Worm (Caenorhabditis elegans) whole organism, late embryonic: Measurements from ENCODE around the gene ZC443.4.
A peak's percentile ranks its signal among the peaks of the same experiment; 100 is the strongest.

Experiments used
- C38D4.7 ChIP-seq: fragments of 200-800 bp; sonication (Bioruptor generic); optimal IDR thresholded peaks from 2 replicates; lab custom pipeline; 2018; ENCODE audit warnings: mild to moderate bottlenecking, missing genetic modification characterization, moderate library complexity, missing compliant biosample characterization
- K09A11.1 ChIP-seq: sonication (generic microtip); optimal IDR thresholded peaks from 2 replicates; lab custom pipeline; 2017; ENCODE audit warnings: antibody characterized with exemption, mild to moderate bottlenecking, missing genetic modification characterization, missing compliant biosample characterization; ENCODE audit not compliant: insufficient read depth
- T23F11.4 ChIP-seq: fragments of 200-800 bp; sonication (Bioruptor generic); optimal IDR thresholded peaks from 2 replicates; lab custom pipeline; 2018; ENCODE audit warnings: mild to moderate bottlenecking, missing genetic modification characterization, missing compliant biosample characterization
- Y22D7AL.16 ChIP-seq: sonication (generic microtip); optimal IDR thresholded peaks from 2 replicates; lab custom pipeline; 2016; ENCODE audit warnings: missing genetic modification characterization, missing compliant biosample characterization
- ama-1 ChIP-seq: fragments of 150-350 bp; optimal IDR thresholded peaks from 2 replicates; lab custom pipeline; 2014
- ceh-2 ChIP-seq: sonication (generic microtip); optimal IDR thresholded peaks from 2 replicates; lab custom pipeline; 2016; ENCODE audit warnings: missing genotype, missing genetic modification characterization, missing compliant biosample characterization
- ceh-31 ChIP-seq: sonication (generic microtip); optimal IDR thresholded peaks from 2 replicates; lab custom pipeline; 2016; ENCODE audit warnings: missing genetic modification characterization, missing compliant biosample characterization
- ceh-34 ChIP-seq: sonication (generic microtip); optimal IDR thresholded peaks from 2 replicates; lab custom pipeline; 2016; ENCODE audit warnings: mild to moderate bottlenecking, missing genetic modification characterization, missing compliant biosample characterization
- ceh-45 ChIP-seq: fragments of 200-800 bp; sonication (Bioruptor generic); IDR thresholded peaks from 2 replicates; pipeline ENCODE4 v1.3.6; 2022; ENCODE audit warnings: missing genetic modification reagents, missing genetic modification characterization, missing compliant biosample characterization
- ceh-6 ChIP-seq: fragments of 200-800 bp; sonication (Bioruptor generic); optimal IDR thresholded peaks from 2 replicates; lab custom pipeline; 2018; ENCODE audit warnings: mild to moderate bottlenecking, missing genetic modification characterization, missing compliant biosample characterization
- ceh-9 ChIP-seq: sonication (generic microtip); optimal IDR thresholded peaks from 2 replicates; lab custom pipeline; 2016; ENCODE audit warnings: mild to moderate bottlenecking, missing genetic modification characterization, inconsistent platforms, missing compliant biosample characterization
- che-1 ChIP-seq: sonication (generic microtip); optimal IDR thresholded peaks from 2 replicates; lab custom pipeline; 2016; ENCODE audit warnings: mild to moderate bottlenecking, missing genetic modification characterization, missing compliant biosample characterization
- elt-2 ChIP-seq: sonication (generic microtip); optimal IDR thresholded peaks from 2 replicates; lab custom pipeline; 2016; ENCODE audit warnings: missing genetic modification reagents, missing genetic modification characterization, missing compliant biosample characterization
- ets-4 ChIP-seq: sonication (generic microtip); optimal IDR thresholded peaks from 2 replicates; lab custom pipeline; 2016; ENCODE audit warnings: missing genetic modification characterization, missing compliant biosample characterization
- fax-1 ChIP-seq: sonication (generic microtip); optimal IDR thresholded peaks from 2 replicates; lab custom pipeline; 2016; ENCODE audit warnings: missing genotype, missing genetic modification characterization, missing compliant biosample characterization
- gmeb-2 ChIP-seq: sonication (generic microtip); optimal IDR thresholded peaks from 2 replicates; lab custom pipeline; 2016; ENCODE audit warnings: missing genetic modification characterization, inconsistent platforms, missing compliant biosample characterization
- hlh-13 ChIP-seq: fragments of 200-800 bp; sonication (Bioruptor generic); optimal IDR thresholded peaks from 2 replicates; lab custom pipeline; 2018; ENCODE audit warnings: mild to moderate bottlenecking, missing genetic modification characterization, missing compliant biosample characterization
- hlh-15 ChIP-seq: sonication (generic microtip); optimal IDR thresholded peaks from 2 replicates; lab custom pipeline; 2016; ENCODE audit warnings: missing genetic modification characterization, missing compliant biosample characterization
- madf-2 ChIP-seq: sonication (generic microtip); optimal IDR thresholded peaks from 2 replicates; lab custom pipeline; 2017; ENCODE audit warnings: missing genetic modification characterization, missing compliant biosample characterization
- mec-3 ChIP-seq: sonication (generic microtip); optimal IDR thresholded peaks from 2 replicates; lab custom pipeline; 2016; ENCODE audit warnings: borderline replicate concordance, missing genetic modification characterization, missing compliant biosample characterization
- nfya-1 ChIP-seq: sonication (generic microtip); optimal IDR thresholded peaks from 2 replicates; lab custom pipeline; 2017; ENCODE audit warnings: missing genetic modification characterization, mild to moderate bottlenecking, missing compliant biosample characterization, antibody characterized with exemption, moderate library complexity
- nhr-232 ChIP-seq: sonication (generic microtip); optimal IDR thresholded peaks from 2 replicates; lab custom pipeline; 2016; ENCODE audit warnings: missing genetic modification characterization, missing compliant biosample characterization
- odd-2 ChIP-seq: sonication (generic microtip); optimal IDR thresholded peaks from 2 replicates; lab custom pipeline; 2017; ENCODE audit warnings: antibody characterized with exemption, mild to moderate bottlenecking, missing genetic modification characterization, missing compliant biosample characterization
- pax-1 ChIP-seq: fragments of 150-350 bp; optimal IDR thresholded peaks from 2 replicates; lab custom pipeline; 2014; ENCODE audit warnings: missing biosample characterization, missing genetic modification characterization
- pha-4 ChIP-seq: fragments of 150-350 bp; optimal IDR thresholded peaks from 2 replicates; lab custom pipeline; 2018; ENCODE audit warnings: missing biosample characterization, missing genetic modification reagents, missing genetic modification characterization
- ref-2 ChIP-seq: sonication (generic microtip); optimal IDR thresholded peaks from 2 replicates; lab custom pipeline; 2016; ENCODE audit warnings: missing genetic modification characterization, missing compliant biosample characterization
- rnt-1 ChIP-seq: sonication (generic microtip); optimal IDR thresholded peaks from 2 replicates; lab custom pipeline; 2016; ENCODE audit warnings: missing genetic modification characterization, missing compliant biosample characterization
- sox-2 ChIP-seq: fragments of 200-800 bp; sonication (Bioruptor generic); IDR thresholded peaks from 2 replicates; pipeline ENCODE4 v1.3.6; 2022; ENCODE audit warnings: missing genetic modification reagents, missing genetic modification characterization, missing compliant biosample characterization
- sox-4 ChIP-seq: sonication (generic microtip); optimal IDR thresholded peaks from 2 replicates; lab custom pipeline; 2017; ENCODE audit warnings: mild to moderate bottlenecking, missing genetic modification characterization, inconsistent platforms, missing compliant biosample characterization
- syd-9 ChIP-seq: sonication (generic microtip); optimal IDR thresholded peaks from 2 replicates; lab custom pipeline; 2016; ENCODE audit warnings: mild to moderate bottlenecking, missing genetic modification characterization, moderate library complexity, missing compliant biosample characterization
- ttx-3 ChIP-seq: sonication (generic microtip); optimal IDR thresholded peaks from 2 replicates; lab custom pipeline; 2016; ENCODE audit warnings: missing genetic modification reagents, missing genetic modification characterization, missing compliant biosample characterization
- unc-42 ChIP-seq: sonication (generic microtip); optimal IDR thresholded peaks from 2 replicates; lab custom pipeline; 2016; ENCODE audit warnings: missing genotype, missing genetic modification characterization, missing compliant biosample characterization
- unc-86 ChIP-seq: sonication (generic microtip); optimal IDR thresholded peaks from 2 replicates; lab custom pipeline; 2016; ENCODE audit warnings: missing genetic modification characterization, missing compliant biosample characterization
- ztf-16 ChIP-seq: sonication (generic microtip); optimal IDR thresholded peaks from 2 replicates; lab custom pipeline; 2017; ENCODE audit warnings: missing genetic modification characterization, missing compliant biosample characterization

The ZC443.4 gene

DNA sequence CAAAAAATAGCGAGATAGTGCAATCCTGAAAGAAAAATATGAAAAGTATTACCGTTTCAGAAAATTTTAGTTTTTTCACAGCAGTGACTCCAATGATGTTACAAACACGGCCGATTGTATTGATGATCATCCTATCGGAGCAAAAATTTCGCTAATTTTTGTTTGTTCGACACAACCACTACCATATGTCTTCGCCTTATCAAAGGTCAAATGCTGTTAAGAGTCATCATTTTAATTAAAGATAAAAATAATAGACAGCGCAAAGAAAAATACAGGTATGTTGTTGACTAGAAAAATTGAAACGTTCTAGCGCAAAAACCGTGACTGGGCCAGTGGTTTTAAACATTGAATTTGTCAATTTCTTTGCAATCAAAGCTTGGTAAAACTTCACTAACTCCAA is 32.7 kb upstream of the ZC443.4 start:
- TF ChIP-seq elt-2 (tag; lab: Kevin White, UChicago): peak; percentile 51
- no peak for TF ChIP-seq hlh-15 (tag; lab: Kevin White, UChicago)
- TF ChIP-seq pha-4 (tag; lab: Kevin White, UChicago): no peak

ce11 chrV:12849736-12850135 is 30.1 kb upstream of the ZC443.4 start, which contains the start of gene C44H9.5:
Gene C44H9.5, minus strand, starts transcription at chrV:12849864.
- TF ChIP-seq ceh-34 (tag; lab: Kevin White, UChicago) (no peak), sox-2 (GFP tag; lab: Robert Waterston, UW) (no peak), ztf-16 (tag; lab: Kevin White, UChicago) (no peak), madf-2 (tag; lab: Kevin White, UChicago) (no peak), che-1 (tag; lab: Kevin White, UChicago) (no peak), ttx-3 (tag; lab: Kevin White, UChicago) (no peak), C38D4.7 (GFP tag; lab: Kevin White, UChicago) (no peak), hlh-13 (no peak), sox-4 (tag; lab: Kevin White, UChicago) (no peak), odd-2 (no peak), gmeb-2 (tag; lab: Kevin White, UChicago) (no peak), nfya-1 (tag; lab: Kevin White, UChicago) (no peak), fax-1 (tag; lab: Kevin White, UChicago) (no peak), ceh-31 (no peak), ama-1 (lab: Kevin White, UChicago) (no peak), ref-2 (tag; lab: Kevin White, UChicago) (no peak), unc-42 (tag; lab: Kevin White, UChicago) (no peak), ceh-9 (tag; lab: Kevin White, UChicago) (no peak)

DNA sequence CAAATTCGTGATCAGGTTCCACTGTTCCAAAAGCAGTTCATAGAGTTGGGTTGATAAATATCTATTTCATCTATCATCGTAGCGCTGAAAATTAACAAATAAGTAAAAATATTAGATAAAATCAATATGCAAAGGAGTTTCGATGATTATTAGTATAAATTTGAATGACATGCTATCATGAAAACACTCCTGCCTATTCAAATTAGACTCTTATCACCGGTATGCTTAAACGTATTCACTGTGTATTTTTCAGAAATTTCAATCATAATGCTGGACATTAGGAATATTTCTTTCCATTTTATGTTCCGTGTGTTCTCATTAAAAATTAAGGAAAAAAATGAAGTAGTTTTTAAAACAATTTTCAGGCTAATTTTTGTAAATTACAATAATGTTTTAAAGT is 25.6 kb upstream of the ZC443.4 start, which contains the start of gene C44H9.6:
C44H9.6 (minus strand) TSS at position 101 of the 400 bp plus-strand sequence.
- no peak for TF ChIP-seq fax-1 (tag; lab: Kevin White, UChicago)
- TF ChIP-seq T23F11.4 (GFP tag; lab: Kevin White, UChicago): no peak
- no peak for TF ChIP-seq ceh-34 (tag; lab: Kevin White, UChicago)
- no peak for TF ChIP-seq ets-4 (tag; lab: Kevin White, UChicago)
- no peak for TF ChIP-seq ceh-45 (GFP tag; lab: Robert Waterston, UW)
- no peak for TF ChIP-seq pax-1 (tag; lab: Kevin White, UChicago)
- TF ChIP-seq rnt-1 (tag; lab: Kevin White, UChicago): no peak
- TF ChIP-seq elt-2 (tag; lab: Kevin White, UChicago): no peak
- TF ChIP-seq ceh-6 (GFP tag; lab: Kevin White, UChicago): no peak
- no peak for TF ChIP-seq hlh-15 (tag; lab: Kevin White, UChicago)
- no peak for TF ChIP-seq mec-3
- TF ChIP-seq odd-2: no peak
- no peak for TF ChIP-seq Y22D7AL.16
- TF ChIP-seq unc-86 (tag; lab: Kevin White, UChicago): no peak
- no peak for TF ChIP-seq K09A11.1 (tag; lab: Kevin White, UChicago)
- no peak for TF ChIP-seq sox-4 (tag; lab: Kevin White, UChicago)
- no peak for TF ChIP-seq hlh-13
- no peak for TF ChIP-seq ceh-2 (tag; lab: Kevin White, UChicago)

DNA sequence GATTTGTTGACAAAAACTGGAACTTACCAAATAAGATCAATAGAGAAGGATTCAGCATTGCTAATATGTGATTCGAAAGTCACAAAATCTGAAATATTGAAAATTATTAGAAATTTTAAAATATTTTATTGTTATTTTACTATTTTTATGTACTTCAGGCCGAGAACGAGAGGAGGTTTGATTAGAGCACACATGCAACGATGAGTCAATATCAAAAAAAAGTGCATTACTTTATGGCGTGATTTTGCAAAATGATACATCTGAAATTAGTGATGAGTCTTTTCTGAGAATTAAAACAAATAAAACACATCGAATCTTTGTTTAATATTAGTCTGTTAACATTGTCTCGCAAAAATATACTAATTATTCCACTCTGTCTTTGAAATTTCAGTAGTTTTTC is 25.1 kb upstream of the ZC443.4 start:
- TF ChIP-seq syd-9 (tag; lab: Kevin White, UChicago) (no peak), ama-1 (lab: Kevin White, UChicago) (no peak)

DNA sequence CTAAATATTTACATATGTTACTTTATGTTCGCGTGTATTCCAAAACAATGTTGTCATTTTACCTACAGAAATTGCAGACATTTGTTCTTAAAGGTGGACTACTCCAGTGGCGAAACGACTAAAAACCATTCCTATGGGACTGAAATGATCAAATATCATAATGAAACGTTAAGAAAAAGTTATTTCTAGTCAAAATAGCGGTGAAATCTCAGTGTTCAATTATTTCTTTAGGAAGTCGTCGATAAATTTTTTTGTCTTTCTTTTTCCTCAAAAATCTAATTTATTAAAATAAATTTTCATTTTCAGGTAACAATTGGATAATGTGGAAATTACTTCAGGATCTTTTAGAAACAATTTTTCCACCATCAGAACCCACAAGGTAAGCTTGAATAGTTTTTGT is 15.7 kb upstream of the ZC443.4 start, which contains the start of gene C44H9.4:
C44H9.4 (plus strand) TSS at position 301 of the 400 bp plus-strand sequence.
- TF ChIP-seq ceh-31 (no peak), ceh-34 (tag; lab: Kevin White, UChicago) (no peak), hlh-13 (no peak), nhr-232 (tag; lab: Kevin White, UChicago) (no peak), sox-4 (tag; lab: Kevin White, UChicago) (no peak)
